Worm (Caenorhabditis elegans): ENCODE measurements around the gene EEED8.4.

EEED8.4 gene

ce11 chrII:5388786-5389421, 20.2 kb upstream of the EEED8.4 start, which contains the start of gene rsp-4:
Gene rsp-4, minus strand, starts transcription at chrII:5388836.
- TF ChIP-seq elt-1 (tag; optimal IDR thresholded peaks at IDR 0.05) (no peak), lsy-2 (tag; optimal IDR thresholded peaks at IDR 0.05) (no peak), nhr-6 (tag; optimal IDR thresholded peaks at IDR 0.05) (no peak), zag-1 (tag; optimal IDR thresholded peaks at IDR 0.05) (no peak), sma-9 (GFP tag; optimal IDR thresholded peaks at IDR 0.05) (no peak), sma-9 (tag; optimal IDR thresholded peaks at IDR 0.05) (no peak), unc-62 (GFP tag; optimal IDR thresholded peaks at IDR 0.05) (no peak), elt-3 (tag; optimal IDR thresholded peaks at IDR 0.05) (no peak), nhr-77 (tag; optimal IDR thresholded peaks at IDR 0.05) (no peak), peb-1 (tag; optimal IDR thresholded peaks at IDR 0.05) (no peak), sma-3 (GFP tag; optimal IDR thresholded peaks at IDR 0.05) (no peak), sem-4 (tag; optimal IDR thresholded peaks at IDR 0.05) (no peak), aly-2 (tag; optimal IDR thresholded peaks at IDR 0.05) (no peak), nhr-129 (tag; optimal IDR thresholded peaks at IDR 0.05) (no peak)

DNA sequence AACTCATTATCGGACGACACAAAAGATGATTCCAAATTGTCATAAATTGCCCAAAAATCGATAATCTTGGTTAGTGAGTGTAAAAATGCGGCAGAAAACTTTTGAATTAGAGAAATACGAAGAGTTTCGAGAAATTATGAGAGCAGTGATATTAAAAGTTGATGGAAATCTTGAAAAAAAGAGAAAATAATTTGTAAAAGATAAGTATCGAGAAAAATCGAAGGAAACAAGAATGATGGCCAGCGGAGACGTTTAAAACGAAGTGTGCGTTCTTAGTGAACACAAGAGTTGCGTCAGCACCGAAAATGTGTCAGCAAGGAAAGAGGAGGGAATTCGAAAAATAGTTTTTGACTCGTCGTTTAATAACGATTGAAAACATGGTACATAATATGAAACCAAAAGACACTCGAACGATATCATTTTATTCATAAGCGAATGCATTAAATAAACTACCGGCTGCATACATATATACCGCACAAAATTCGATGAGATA, 19.2 kb upstream of the EEED8.4 start, which contains the start of gene ndx-6:
Gene ndx-6 (minus strand): TSS at position 51 of the 493 bp plus-strand sequence.
- TF ChIP-seq lin-11 (tag; optimal IDR thresholded peaks at IDR 0.05), result peak; percentile 45
- no peak for TF ChIP-seq alr-1 (tag; optimal IDR thresholded peaks at IDR 0.05)
- TF ChIP-seq nhr-6 (tag; optimal IDR thresholded peaks at IDR 0.05), result peak; percentile 79
- TF ChIP-seq nhr-129 (tag; optimal IDR thresholded peaks at IDR 0.05), result peak; percentile 92
- TF ChIP-seq F13H6.1 (tag; optimal IDR thresholded peaks at IDR 0.05), result peak; percentile 81
- TF ChIP-seq nhr-23 (tag; optimal IDR thresholded peaks at IDR 0.05), result no peak
- peak; percentile 98 for TF ChIP-seq gmeb-1 (tag; optimal IDR thresholded peaks at IDR 0.05)
- no peak for TF ChIP-seq Y55F3AM.14 (GFP tag; optimal IDR thresholded peaks at IDR 0.05)
- peak; percentile 88 for TF ChIP-seq sma-3 (GFP tag; optimal IDR thresholded peaks at IDR 0.05)
- peak; percentile 79 to 93 for TF ChIP-seq lsy-2 (tag; optimal IDR thresholded peaks at IDR 0.05)
- TF ChIP-seq nhr-10 (tag; optimal IDR thresholded peaks at IDR 0.05), result no peak
- peak; percentile 88 for TF ChIP-seq C34F6.9 (tag; optimal IDR thresholded peaks at IDR 0.05)
- peak; percentile 85 for TF ChIP-seq nhr-25 (tag; optimal IDR thresholded peaks at IDR 0.05)
- peak; percentile 68 for TF ChIP-seq ceh-16 (tag; optimal IDR thresholded peaks at IDR 0.05)
- no peak for TF ChIP-seq peb-1 (tag; optimal IDR thresholded peaks at IDR 0.05)
- TF ChIP-seq fos-1 (tag; optimal IDR thresholded peaks at IDR 0.05), result peak; percentile 85
- peak; percentile 70 for TF ChIP-seq nhr-21 (tag; optimal IDR thresholded peaks at IDR 0.05)
- peak; percentile 62 for TF ChIP-seq ama-1 (optimal IDR thresholded peaks at IDR 0.05)
- peak; percentile 83 for TF ChIP-seq lin-13 (GFP tag; optimal IDR thresholded peaks at IDR 0.05)
- TF ChIP-seq nhr-77 (tag; optimal IDR thresholded peaks at IDR 0.05), result peak; percentile 74
- no peak for TF ChIP-seq ztf-11 (tag; optimal IDR thresholded peaks at IDR 0.05)
- no peak for TF ChIP-seq mbf-1 (tag; optimal IDR thresholded peaks at IDR 0.05)
- no peak for TF ChIP-seq nhr-11 (tag; optimal IDR thresholded peaks at IDR 0.05)
- TF ChIP-seq elt-1 (tag; optimal IDR thresholded peaks at IDR 0.05), result no peak
- TF ChIP-seq ztf-4 (tag; optimal IDR thresholded peaks at IDR 0.05), result peak; percentile 73
- TF ChIP-seq snpc-4 (tag; optimal IDR thresholded peaks at IDR 0.05), result peak; percentile 80
- no peak for TF ChIP-seq unc-62 (GFP tag; optimal IDR thresholded peaks at IDR 0.05)
- TF ChIP-seq dmd-4 (tag; optimal IDR thresholded peaks at IDR 0.05), result no peak
- TF ChIP-seq elt-3 (tag; optimal IDR thresholded peaks at IDR 0.05), result no peak
- peak; percentile 56 for TF ChIP-seq blmp-1 (tag; optimal IDR thresholded peaks at IDR 0.05; ENCODE audit: insufficient read depth)
- TF ChIP-seq sem-4 (tag; optimal IDR thresholded peaks at IDR 0.05), result peak; percentile 60
- no peak for TF ChIP-seq unc-39 (tag; optimal IDR thresholded peaks at IDR 0.05)
- peak; percentile 37 for TF ChIP-seq skn-1 (tag; optimal IDR thresholded peaks at IDR 0.05)
- TF ChIP-seq unc-55 (GFP tag; optimal IDR thresholded peaks at IDR 0.05), result peak; percentile 95
- no peak for TF ChIP-seq nhr-237 (tag; optimal IDR thresholded peaks at IDR 0.05)
- no peak for TF ChIP-seq lin-39 (tag; optimal IDR thresholded peaks at IDR 0.05)
- TF ChIP-seq nhr-12 (tag; optimal IDR thresholded peaks at IDR 0.05), result no peak
- no peak for TF ChIP-seq aly-2 (tag; optimal IDR thresholded peaks at IDR 0.05)
- TF ChIP-seq ZK546.5 (tag; optimal IDR thresholded peaks at IDR 0.05), result no peak
- TF ChIP-seq egl-27 (tag; optimal IDR thresholded peaks at IDR 0.05), result peak; percentile 36
- no peak for TF ChIP-seq mdl-1 (tag; optimal IDR thresholded peaks at IDR 0.05)
- no peak for TF ChIP-seq ceh-82 (tag; optimal IDR thresholded peaks at IDR 0.05)
- peak; percentile 87 for TF ChIP-seq sma-9 (GFP tag; optimal IDR thresholded peaks at IDR 0.05)
- TF ChIP-seq sma-9 (tag; optimal IDR thresholded peaks at IDR 0.05), result no peak
- TF ChIP-seq mab-5 (tag; optimal IDR thresholded peaks at IDR 0.05), result peak; percentile 84
- peak; percentile 90 for TF ChIP-seq crh-2 (tag; optimal IDR thresholded peaks at IDR 0.05)
- TF ChIP-seq zag-1 (tag; optimal IDR thresholded peaks at IDR 0.05), result peak; percentile 35
- TF ChIP-seq R02D3.7 (tag; optimal IDR thresholded peaks at IDR 0.05), result peak; percentile 40
- no peak for TF ChIP-seq ztf-1 (GFP tag; conservative IDR thresholded peaks at IDR 0.05)

Data from whole organism, L2 larva.